Worm (Caenorhabditis elegans): ENCODE data around the gene npr-19.

DNA sequence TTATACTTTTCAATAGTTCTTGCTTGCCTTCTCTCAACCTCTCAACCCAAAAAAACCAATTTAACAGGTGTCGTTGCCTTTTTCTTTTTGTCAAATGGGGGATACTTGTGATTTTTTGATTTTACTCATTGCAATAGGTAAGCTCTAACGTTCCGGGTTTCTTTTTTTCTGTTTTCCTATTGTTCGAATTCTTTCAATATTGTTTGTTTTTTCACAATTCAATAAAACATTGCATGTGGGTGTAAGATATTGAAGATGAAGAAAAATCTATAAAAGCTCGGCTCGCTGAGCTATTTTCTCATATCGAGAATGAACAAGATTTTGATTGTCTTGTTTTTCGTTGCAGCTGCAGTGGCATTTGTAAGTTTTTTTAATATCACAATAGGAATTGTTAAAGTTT lies 35.1 kb upstream of the npr-19 start, which contains the start of gene T04G9.7:
- TF ChIP-seq ets-4 (GFP tag; optimal IDR thresholded peaks at IDR 0.05), result no peak
- TF ChIP-seq egrh-3 (GFP tag; IDR thresholded peaks at IDR 0.05), result no peak
- TF ChIP-seq mxl-1 (tag; optimal IDR thresholded peaks at IDR 0.05), result no peak
- TF ChIP-seq nhr-120 (GFP tag; IDR thresholded peaks at IDR 0.05), result no peak
- no peak for TF ChIP-seq ztf-28 (GFP tag; IDR thresholded peaks at IDR 0.05)
- no peak for TF ChIP-seq madf-3 (GFP tag; IDR thresholded peaks at IDR 0.05)
- TF ChIP-seq F49E8.2 (tag; optimal IDR thresholded peaks at IDR 0.05; ENCODE audit: insufficient read depth), result no peak
- TF ChIP-seq snpc-4 (GFP tag; optimal IDR thresholded peaks at IDR 0.05), result no peak
- TF ChIP-seq snpc-4 (tag; optimal IDR thresholded peaks at IDR 0.05), result no peak
- TF ChIP-seq bed-2 (GFP tag; IDR thresholded peaks at IDR 0.05), result no peak
